Worm (Caenorhabditis elegans) whole organism, mixed stage, embryonic: ENCODE measurements around the gene C16C4.17.

ENCODE experiments used
- M03D4.4 ChIP-seq: sonication (generic microtip); optimal IDR thresholded peaks from 2 replicates; lab custom pipeline; 2017; ENCODE audit warnings: mild to moderate bottlenecking, missing genetic modification characterization, missing compliant biosample characterization
- bed-3 ChIP-seq: fragments of 200-800 bp; sonication (Bioruptor generic); optimal IDR thresholded peaks from 3 replicates; lab custom pipeline; 2018; ENCODE audit warnings: mild to moderate bottlenecking, missing genetic modification characterization, moderate library complexity, missing compliant biosample characterization
- blmp-1 ChIP-seq: fragments of 150-350 bp; optimal IDR thresholded peaks from 2 replicates; lab custom pipeline; 2014; ENCODE audit warnings: missing biosample characterization, missing genetic modification characterization
- ceh-39 ChIP-seq: fragments of 150-350 bp; optimal IDR thresholded peaks from 2 replicates; lab custom pipeline; 2014; ENCODE audit warnings: missing biosample characterization, missing genetic modification characterization
- ceh-43 ChIP-seq: fragments of 200-800 bp; sonication (Bioruptor generic); optimal IDR thresholded peaks from 2 replicates; lab custom pipeline; 2018; ENCODE audit warnings: mild to moderate bottlenecking, missing genetic modification characterization, moderate library complexity, missing compliant biosample characterization
- ceh-83 ChIP-seq: fragments of 200-800 bp; sonication (Bioruptor generic); optimal IDR thresholded peaks from 2 replicates; lab custom pipeline; 2018; ENCODE audit warnings: mild to moderate bottlenecking, missing genetic modification characterization, missing compliant biosample characterization
- cnd-1 ChIP-seq: fragments of 200-800 bp; sonication (Bioruptor generic); optimal IDR thresholded peaks from 2 replicates; lab custom pipeline; 2018; ENCODE audit warnings: mild to moderate bottlenecking, missing genetic modification characterization, missing compliant biosample characterization
- drap-1 ChIP-seq: fragments of 200-800 bp; sonication (Bioruptor generic); optimal IDR thresholded peaks from 3 replicates; lab custom pipeline; 2018; ENCODE audit warnings: mild to moderate bottlenecking, missing genetic modification characterization, missing compliant biosample characterization
- elt-1 ChIP-seq: sonication (generic microtip); optimal IDR thresholded peaks from 2 replicates; lab custom pipeline; 2017; ENCODE audit warnings: missing genetic modification characterization, mild to moderate bottlenecking, missing compliant biosample characterization, antibody characterized with exemption, moderate library complexity, borderline replicate concordance; ENCODE audit not compliant: insufficient read depth
- elt-3 ChIP-seq: fragments of 150-350 bp; optimal IDR thresholded peaks from 2 replicates; lab custom pipeline; 2014; ENCODE audit warnings: missing biosample characterization, missing genetic modification characterization
- flh-1 ChIP-seq: fragments of 200-800 bp; sonication (Bioruptor generic); optimal IDR thresholded peaks from 2 replicates; lab custom pipeline; 2018; ENCODE audit warnings: mild to moderate bottlenecking, missing genetic modification characterization, moderate library complexity, missing compliant biosample characterization
- lin-13 ChIP-seq: fragments of 150-350 bp; optimal IDR thresholded peaks from 2 replicates; lab custom pipeline; 2014; ENCODE audit warnings: missing biosample characterization, missing genetic modification characterization
- lin-32 ChIP-seq: fragments of 200-800 bp; sonication (Bioruptor generic); optimal IDR thresholded peaks from 2 replicates; lab custom pipeline; 2018; ENCODE audit warnings: mild to moderate bottlenecking, missing genetic modification characterization, missing compliant biosample characterization
- lsy-2 ChIP-seq: fragments of 150-350 bp; optimal IDR thresholded peaks from 2 replicates; lab custom pipeline; 2014; ENCODE audit warnings: missing biosample characterization, missing genetic modification characterization
- mab-5 ChIP-seq: fragments of 150-350 bp; optimal IDR thresholded peaks from 2 replicates; lab custom pipeline; 2014; ENCODE audit warnings: missing biosample characterization, missing genetic modification characterization
- mep-1 ChIP-seq: fragments of 150-350 bp; optimal IDR thresholded peaks from 2 replicates; lab custom pipeline; 2017; ENCODE audit warnings: missing biosample characterization, missing genetic modification reagents, missing genetic modification characterization, inconsistent platforms
- mls-2 ChIP-seq: sonication (generic microtip); optimal IDR thresholded peaks from 2 replicates; lab custom pipeline; 2016; ENCODE audit warnings: mild to moderate bottlenecking, missing genetic modification characterization, moderate library complexity, missing compliant biosample characterization
- nhr-12 ChIP-seq: fragments of 150-350 bp; optimal IDR thresholded peaks from 2 replicates; lab custom pipeline; 2014; ENCODE audit warnings: missing biosample characterization, missing genetic modification characterization
- nhr-2 ChIP-seq: fragments of 150-350 bp; optimal IDR thresholded peaks from 2 replicates; lab custom pipeline; 2014; ENCODE audit warnings: missing biosample characterization, missing genetic modification characterization
- nhr-237 ChIP-seq: fragments of 150-350 bp; optimal IDR thresholded peaks from 2 replicates; lab custom pipeline; 2014; ENCODE audit warnings: missing biosample characterization, missing genetic modification characterization
- nhr-28 ChIP-seq: fragments of 150-350 bp; optimal IDR thresholded peaks from 2 replicates; lab custom pipeline; 2014; ENCODE audit warnings: missing biosample characterization, missing genetic modification characterization
- nhr-76 ChIP-seq: sonication (generic microtip); optimal IDR thresholded peaks from 2 replicates; lab custom pipeline; 2017; ENCODE audit warnings: missing biosample characterization, missing genetic modification characterization
- pha-4 ChIP-seq: fragments of 150-350 bp; optimal IDR thresholded peaks from 2 replicates; lab custom pipeline; 2018; ENCODE audit warnings: missing biosample characterization, missing genetic modification reagents, missing genetic modification characterization
- sem-2 ChIP-seq: fragments of 200-800 bp; sonication (Bioruptor generic); optimal IDR thresholded peaks from 2 replicates; lab custom pipeline; 2018; ENCODE audit warnings: mild to moderate bottlenecking, missing genetic modification characterization, missing compliant biosample characterization
- snpc-4 ChIP-seq: fragments of 150-350 bp; optimal IDR thresholded peaks from 2 replicates; lab custom pipeline; 2014; ENCODE audit warnings: missing biosample characterization, missing genetic modification characterization
- sptf-1 ChIP-seq: sonication (generic microtip); optimal IDR thresholded peaks from 2 replicates; lab custom pipeline; 2017; ENCODE audit warnings: mild to moderate bottlenecking, missing genetic modification characterization, moderate library complexity, missing compliant biosample characterization
- tbx-8 ChIP-seq: fragments of 200-800 bp; sonication (Bioruptor generic); optimal IDR thresholded peaks from 2 replicates; lab custom pipeline; 2018; ENCODE audit warnings: mild to moderate bottlenecking, missing genetic modification characterization, moderate library complexity, missing compliant biosample characterization
- unc-120 ChIP-seq: sonication (generic microtip); optimal IDR thresholded peaks from 2 replicates; lab custom pipeline; 2017; ENCODE audit warnings: missing genetic modification characterization, missing compliant biosample characterization; ENCODE audit not compliant: poor library complexity, severe bottlenecking
- unc-39 ChIP-seq: fragments of 150-350 bp; optimal IDR thresholded peaks from 2 replicates; lab custom pipeline; 2014; ENCODE audit warnings: missing biosample characterization, missing genetic modification characterization
- unc-62 ChIP-seq: fragments of 150-350 bp; optimal IDR thresholded peaks from 2 replicates; lab custom pipeline; 2014; ENCODE audit warnings: missing biosample characterization, missing genetic modification reagents, missing genetic modification characterization
- zip-8 ChIP-seq: fragments of 150-350 bp; optimal IDR thresholded peaks from 2 replicates; lab custom pipeline; 2014; ENCODE audit warnings: missing biosample characterization, missing genetic modification characterization
- ztf-11 ChIP-seq: fragments of 150-350 bp; optimal IDR thresholded peaks from 2 replicates; lab custom pipeline; 2014; ENCODE audit warnings: missing biosample characterization, missing genetic modification characterization

The C16C4.17 gene

ce11 chrII:1869120-1869519 is 4.7 kb downstream of the C16C4.17 start, which contains the start of gene math-14:
Gene math-14, plus strand, starts transcription at chrII:1869420.
- TF ChIP-seq mls-2: no peak
- no peak for TF ChIP-seq blmp-1 (tag; lab: Kevin White, UChicago)
- TF ChIP-seq ceh-43: no peak
- TF ChIP-seq lin-13 (tag; lab: Kevin White, UChicago): no peak
- TF ChIP-seq tbx-8: no peak
- no peak for TF ChIP-seq bed-3 (GFP tag; lab: Kevin White, UChicago)

- TF ChIP-seq mls-2: no peak
- TF ChIP-seq mab-5 (tag; lab: Kevin White, UChicago): no peak
- no peak for TF ChIP-seq drap-1 (GFP tag; lab: Kevin White, UChicago)
- TF ChIP-seq snpc-4 (tag; lab: Kevin White, UChicago): no peak
- TF ChIP-seq M03D4.4 (tag; lab: Kevin White, UChicago): no peak
- TF ChIP-seq pha-4: no peak
- no peak for TF ChIP-seq lsy-2 (tag; lab: Kevin White, UChicago)
- TF ChIP-seq nhr-12 (tag; lab: Kevin White, UChicago): no peak
- no peak for TF ChIP-seq flh-1 (GFP tag; lab: Kevin White, UChicago)
- no peak for TF ChIP-seq sptf-1 (tag; lab: Kevin White, UChicago)
Measured at ce11 chrII:1870875-1871592, 6.7 kb downstream of the C16C4.17 start, which contains the start of gene math-10. Gene math-10, plus strand, starts transcription at chrII:1871542.

ce11 chrII:1875658-1876057 is 11.3 kb downstream of the C16C4.17 start, which contains the start of gene math-13:
Gene math-13, plus strand, starts transcription at chrII:1875958.
- TF ChIP-seq ceh-43 (no peak), sem-2 (no peak), nhr-2 (tag; lab: Kevin White, UChicago) (no peak), nhr-12 (tag; lab: Kevin White, UChicago) (no peak), ceh-39 (tag; lab: Kevin White, UChicago) (no peak), unc-39 (tag; lab: Kevin White, UChicago) (no peak), snpc-4 (tag; lab: Kevin White, UChicago) (no peak), pha-4 (no peak), nhr-76 (tag; lab: Kevin White, UChicago) (no peak), unc-120 (no peak), nhr-237 (tag; lab: Kevin White, UChicago) (no peak)

- TF ChIP-seq elt-3: no peak
- TF ChIP-seq unc-62 (GFP tag; lab: Kevin White, UChicago): no peak
- no peak for TF ChIP-seq lsy-2 (tag; lab: Kevin White, UChicago)
- no peak for TF ChIP-seq ztf-11 (tag; lab: Kevin White, UChicago)
- TF ChIP-seq ceh-83 (GFP tag; lab: Kevin White, UChicago): no peak
- no peak for TF ChIP-seq unc-39 (tag; lab: Kevin White, UChicago)
- TF ChIP-seq elt-1 (tag; lab: Kevin White, UChicago): no peak
Measured at ce11 chrII:1878663-1879062, 14.3 kb downstream of the C16C4.17 start, which contains the start of gene math-16. Gene math-16, minus strand, starts transcription at chrII:1878763.

ce11 chrII:1882705-1883104 is 18.3 kb downstream of the C16C4.17 start, which contains the start of gene math-5:
Gene math-5, minus strand, starts transcription at chrII:1882805.
- TF ChIP-seq mep-1 (tag; lab: Kevin White, UChicago) (no peak), elt-3 (no peak)

- no peak for TF ChIP-seq nhr-76 (tag; lab: Kevin White, UChicago)
Measured at ce11 chrII:1884635-1885034, 20.3 kb downstream of the C16C4.17 start, which contains the start of gene math-6. Gene math-6, minus strand, starts transcription at chrII:1884735.

ce11 chrII:1886379-1886778 is 22.0 kb downstream of the C16C4.17 start, which contains the start of gene math-7:
Gene math-7, minus strand, starts transcription at chrII:1886479.
- TF ChIP-seq lin-32: no peak
- TF ChIP-seq sem-2: no peak
- TF ChIP-seq nhr-2 (tag; lab: Kevin White, UChicago): no peak
- TF ChIP-seq nhr-28 (tag; lab: Kevin White, UChicago): no peak
- no peak for TF ChIP-seq flh-1 (GFP tag; lab: Kevin White, UChicago)
- TF ChIP-seq mab-5 (tag; lab: Kevin White, UChicago): no peak
- TF ChIP-seq zip-8 (tag; lab: Kevin White, UChicago): no peak
- no peak for TF ChIP-seq unc-62 (GFP tag; lab: Kevin White, UChicago)
- TF ChIP-seq M03D4.4 (tag; lab: Kevin White, UChicago): no peak
- no peak for TF ChIP-seq cnd-1 (tag; lab: Kevin White, UChicago)
- no peak for TF ChIP-seq sptf-1 (tag; lab: Kevin White, UChicago)
- TF ChIP-seq tbx-8: no peak
- no peak for TF ChIP-seq elt-3
- no peak for TF ChIP-seq pha-4
- TF ChIP-seq mls-2: no peak
- no peak for TF ChIP-seq nhr-12 (tag; lab: Kevin White, UChicago)
